Worm (Caenorhabditis elegans) whole organism, L1 larva: Measurements from ENCODE around the gene clec-128.

Experiments
- F16B12.6 ChIP-seq: fragments of 150-350 bp; optimal IDR thresholded peaks from 2 replicates; lab custom pipeline; 2014; ENCODE audit warnings: missing biosample characterization, missing genetic modification characterization
- aha-1 ChIP-seq: fragments of 150-350 bp; optimal IDR thresholded peaks from 2 replicates; lab custom pipeline; 2014; ENCODE audit warnings: missing biosample characterization, missing genetic modification characterization
- aly-2 ChIP-seq: fragments of 150-350 bp; optimal IDR thresholded peaks from 2 replicates; lab custom pipeline; 2014; ENCODE audit warnings: missing biosample characterization, missing genetic modification characterization
- blmp-1 ChIP-seq: fragments of 150-350 bp; optimal IDR thresholded peaks from 2 replicates; lab custom pipeline; 2014; ENCODE audit warnings: missing biosample characterization, missing genetic modification characterization
- ceh-63 ChIP-seq: fragments of 200-800 bp; sonication (Bioruptor generic); optimal IDR thresholded peaks from 2 replicates; lab custom pipeline; 2018; ENCODE audit warnings: mild to moderate bottlenecking, missing genetic modification characterization, missing compliant biosample characterization
- ceh-8 ChIP-seq: fragments of 200-800 bp; sonication (Bioruptor generic); optimal IDR thresholded peaks from 2 replicates; lab custom pipeline; 2018; ENCODE audit warnings: mild to moderate bottlenecking, missing genetic modification characterization, moderate library complexity, missing compliant biosample characterization
- ceh-88 ChIP-seq: fragments of 200-800 bp; sonication (Bioruptor generic); IDR thresholded peaks from 2 replicates; pipeline ENCODE4 v1.3.6; 2022; ENCODE audit warnings: missing genetic modification characterization, missing compliant biosample characterization
- ceh-90 ChIP-seq: sonication (generic microtip); optimal IDR thresholded peaks from 2 replicates; lab custom pipeline; 2016; ENCODE audit warnings: missing genetic modification characterization, missing compliant biosample characterization
- ces-1 ChIP-seq: fragments of 150-350 bp; optimal IDR thresholded peaks from 2 replicates; lab custom pipeline; 2014; ENCODE audit warnings: missing biosample characterization, missing genetic modification reagents, missing genetic modification characterization
- dsc-1 ChIP-seq: sonication (generic microtip); optimal IDR thresholded peaks from 2 replicates; lab custom pipeline; 2016; ENCODE audit warnings: mild to moderate bottlenecking, missing genetic modification characterization, missing compliant biosample characterization
- efl-1 ChIP-seq, 4 experiments: fragments of 150-350 bp; optimal IDR thresholded peaks in 3 of 4; peaks in 1 of 4; 1 replicate in 1 of 4; 2 replicates in 3 of 4; lab custom pipeline; 2014; ENCODE audit warnings: missing biosample characterization in 2 of 4, missing genetic modification characterization in 2 of 4, missing genetic modification reagents in 2 of 4
- ets-5 ChIP-seq: fragments of 200-800 bp; sonication (Bioruptor generic); IDR thresholded peaks from 2 replicates; pipeline ENCODE4 v1.3.6; 2022; ENCODE audit warnings: missing genetic modification characterization, missing compliant biosample characterization
- fkh-4 ChIP-seq: sonication (generic microtip); optimal IDR thresholded peaks from 2 replicates; lab custom pipeline; 2016; ENCODE audit warnings: missing compliant biosample characterization, missing genetic modification characterization, borderline replicate concordance
- fos-1 ChIP-seq: fragments of 150-350 bp; optimal IDR thresholded peaks from 2 replicates; lab custom pipeline; 2014; ENCODE audit warnings: missing biosample characterization, missing genetic modification characterization
- grh-1 ChIP-seq: fragments of 200-800 bp; sonication (Bioruptor generic); IDR thresholded peaks from 2 replicates; pipeline ENCODE4 v1.3.6; 2022; ENCODE audit warnings: missing genetic modification reagents, missing genetic modification characterization, missing compliant biosample characterization
- jun-1 ChIP-seq: fragments of 150-350 bp; optimal IDR thresholded peaks from 2 replicates; lab custom pipeline; 2014; ENCODE audit warnings: missing biosample characterization, missing genetic modification reagents, missing genetic modification characterization
- lin-14 ChIP-seq: fragments of 200-800 bp; sonication (Bioruptor generic); optimal IDR thresholded peaks from 2 replicates; lab custom pipeline; 2018; ENCODE audit warnings: mild to moderate bottlenecking, missing genetic modification characterization, moderate library complexity, missing compliant biosample characterization
- lin-39 ChIP-seq: fragments of 150-350 bp; optimal IDR thresholded peaks from 2 replicates; lab custom pipeline; 2014; ENCODE audit warnings: missing biosample characterization, missing genetic modification reagents, missing genetic modification characterization
- lsy-2 ChIP-seq, 2 experiments: fragments of 150-350 bp; optimal IDR thresholded peaks; 2 replicates each; lab custom pipeline; 2014; ENCODE audit warnings: missing biosample characterization in 2 of 2, missing genetic modification characterization in 2 of 2
- mef-2 ChIP-seq: fragments of 150-350 bp; optimal IDR thresholded peaks from 2 replicates; lab custom pipeline; 2014; ENCODE audit warnings: missing biosample characterization, missing genetic modification characterization
- nhr-11 ChIP-seq: fragments of 150-350 bp; optimal IDR thresholded peaks from 2 replicates; lab custom pipeline; 2014; ENCODE audit warnings: missing biosample characterization, missing genetic modification characterization
- nhr-19 ChIP-seq: fragments of 200-800 bp; sonication (Bioruptor generic); conservative IDR thresholded peaks from 2 replicates; pipeline ENCODE4 v1.3.6; 2022; ENCODE audit warnings: missing genetic modification characterization, missing compliant biosample characterization
- nhr-47 ChIP-seq: sonication (generic microtip); optimal IDR thresholded peaks from 2 replicates; lab custom pipeline; 2016; ENCODE audit warnings: mild to moderate bottlenecking, missing genetic modification characterization, moderate library complexity, missing compliant biosample characterization
- nhr-76 ChIP-seq: sonication (generic microtip); optimal IDR thresholded peaks from 2 replicates; lab custom pipeline; 2017; ENCODE audit warnings: missing biosample characterization, missing genetic modification characterization
- nhr-77 ChIP-seq: fragments of 150-350 bp; optimal IDR thresholded peaks from 2 replicates; lab custom pipeline; 2014; ENCODE audit warnings: missing biosample characterization, missing genetic modification characterization
- nhr-90 ChIP-seq: sonication (generic microtip); optimal IDR thresholded peaks from 2 replicates; lab custom pipeline; 2016; ENCODE audit warnings: mild to moderate bottlenecking, missing genetic modification characterization, missing compliant biosample characterization; ENCODE audit not compliant: poor library complexity
- skn-1 ChIP-seq: fragments of 150-350 bp; optimal IDR thresholded peaks from 2 replicates; lab custom pipeline; 2014; ENCODE audit warnings: missing biosample characterization, missing genetic modification characterization
- snpc-4 ChIP-seq: fragments of 150-350 bp; optimal IDR thresholded peaks from 2 replicates; lab custom pipeline; 2014; ENCODE audit warnings: missing biosample characterization, missing genetic modification characterization
- sox-4 ChIP-seq: sonication (generic microtip); optimal IDR thresholded peaks from 2 replicates; lab custom pipeline; 2016; ENCODE audit warnings: missing genetic modification characterization, missing compliant biosample characterization
- sptf-1 ChIP-seq: fragments of 150-350 bp; optimal IDR thresholded peaks from 2 replicates; lab custom pipeline; 2014; ENCODE audit warnings: missing biosample characterization, missing genetic modification characterization
- swsn-7 ChIP-seq: sonication (generic microtip); optimal IDR thresholded peaks from 2 replicates; lab custom pipeline; 2016; ENCODE audit warnings: missing genetic modification characterization, missing compliant biosample characterization
- tbx-2 ChIP-seq: sonication (generic microtip); optimal IDR thresholded peaks from 2 replicates; lab custom pipeline; 2016; ENCODE audit warnings: missing genetic modification characterization, missing compliant biosample characterization
- tlp-1 ChIP-seq: fragments of 150-350 bp; optimal IDR thresholded peaks from 2 replicates; lab custom pipeline; 2014; ENCODE audit warnings: missing biosample characterization, missing genetic modification characterization
- unc-30 ChIP-seq: sonication (generic microtip); optimal IDR thresholded peaks from 2 replicates; lab custom pipeline; 2017; ENCODE audit warnings: missing biosample characterization, missing genetic modification characterization
- unc-62 ChIP-seq: fragments of 150-350 bp; optimal IDR thresholded peaks from 2 replicates; lab custom pipeline; 2014; ENCODE audit warnings: missing biosample characterization, missing genetic modification reagents, missing genetic modification characterization
- vab-15 ChIP-seq: sonication (generic microtip); optimal IDR thresholded peaks from 2 replicates; lab custom pipeline; 2017; ENCODE audit warnings: missing genotype, mild to moderate bottlenecking, missing genetic modification characterization, missing compliant biosample characterization
- xbp-1 ChIP-seq: sonication (generic microtip); optimal IDR thresholded peaks from 2 replicates; lab custom pipeline; 2016; ENCODE audit warnings: missing genetic modification characterization, missing compliant biosample characterization
- zag-1 ChIP-seq: fragments of 150-350 bp; optimal IDR thresholded peaks from 2 replicates; lab custom pipeline; 2014; ENCODE audit warnings: missing biosample characterization, missing genetic modification characterization
- ztf-11 ChIP-seq, 2 experiments: sonication (generic microtip); optimal IDR thresholded peaks; 2 replicates each; lab custom pipeline; 2016 to 2017; ENCODE audit warnings: missing genetic modification characterization in 2 of 2, missing biosample characterization in 1 of 2, missing compliant biosample characterization in 1 of 2
- ztf-4 ChIP-seq: fragments of 150-350 bp; optimal IDR thresholded peaks from 2 replicates; lab custom pipeline; 2014; ENCODE audit warnings: missing biosample characterization, missing genetic modification characterization

clec-128 gene

DNA sequence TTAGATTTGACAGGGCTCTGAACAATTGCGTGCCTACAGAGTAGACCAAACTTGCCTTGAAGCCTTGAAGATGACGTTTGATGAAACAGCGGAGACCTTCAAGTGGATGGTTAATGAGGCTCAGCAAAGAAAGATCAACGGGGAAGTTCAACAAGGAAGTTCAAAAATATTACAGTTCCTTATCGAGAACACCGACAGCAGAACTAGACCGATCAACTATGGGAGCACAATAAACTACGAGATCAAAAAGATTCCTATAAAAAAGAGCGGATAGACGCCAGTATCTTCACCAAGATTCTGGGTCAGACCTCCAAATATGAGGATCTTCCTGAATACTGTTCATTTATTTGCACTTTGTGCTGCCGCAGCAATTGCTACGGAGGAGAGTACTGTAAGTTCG, 8.9 kb upstream of the clec-128 start, which contains the start of gene clec-134:
Gene clec-134 (plus strand): TSS at position 301 of the 400 bp plus-strand sequence.
- TF ChIP-seq tlp-1 (tag; lab: Kevin White, UChicago) (no peak), lin-39 (tag; lab: Kevin White, UChicago) (no peak), jun-1 (tag; lab: Kevin White, UChicago) (no peak), dsc-1 (no peak), nhr-19 (GFP tag; lab: Robert Waterston, UW) (no peak), ceh-8 (GFP tag; lab: Kevin White, UChicago) (no peak), snpc-4 (tag; lab: Kevin White, UChicago) (no peak), ces-1 (GFP tag; lab: Kevin White, UChicago) (no peak), sox-4 (no peak), swsn-7 (tag; lab: Kevin White, UChicago) (no peak), mef-2 (tag; lab: Kevin White, UChicago) (no peak), ceh-63 (GFP tag; lab: Kevin White, UChicago) (no peak), ztf-11 (tag; optimal IDR thresholded peaks at IDR 0.05; lab: Kevin White, UChicago) (no peak), unc-62 (GFP tag; lab: Kevin White, UChicago) (no peak), unc-30 (tag; lab: Kevin White, UChicago) (no peak), ceh-90 (tag; lab: Kevin White, UChicago) (no peak), ztf-4 (tag; lab: Kevin White, UChicago) (no peak), tbx-2 (tag; lab: Kevin White, UChicago) (no peak), zag-1 (no peak), sptf-1 (no peak)

DNA sequence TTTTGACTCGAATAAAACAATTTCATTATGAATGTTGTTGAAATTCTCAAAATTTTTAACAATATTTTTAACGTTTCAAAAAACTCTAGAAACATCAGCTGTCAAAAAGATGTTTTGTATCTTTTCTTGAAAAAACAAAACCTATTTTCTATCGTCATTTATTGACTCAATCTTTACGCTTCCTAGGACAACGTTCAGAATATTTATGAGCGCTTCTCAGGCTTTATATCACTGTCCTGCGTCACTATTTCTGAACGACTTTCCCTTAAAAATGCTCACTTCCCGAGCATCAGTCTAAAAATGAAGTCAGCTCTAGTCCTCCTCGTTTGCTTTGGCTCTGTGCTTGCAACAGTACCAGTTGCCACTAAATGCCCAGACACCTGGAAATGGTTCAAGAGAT, 7.3 kb upstream of the clec-128 start, which contains the start of gene clec-133:
Gene clec-133 (plus strand): TSS at position 301 of the 400 bp plus-strand sequence.
- no peak for TF ChIP-seq nhr-47 (tag; lab: Kevin White, UChicago)
- no peak for TF ChIP-seq vab-15
- no peak for TF ChIP-seq grh-1
- no peak for TF ChIP-seq ceh-88 (GFP tag; lab: Robert Waterston, UW)
- no peak for TF ChIP-seq fkh-4
- no peak for TF ChIP-seq tlp-1 (tag; lab: Kevin White, UChicago)
- no peak for TF ChIP-seq ztf-11 (tag; optimal IDR thresholded peaks at IDR 0.05; lab: Kevin White, UChicago)
- no peak for TF ChIP-seq nhr-77 (tag; lab: Kevin White, UChicago)
- TF ChIP-seq ceh-90 (tag; lab: Kevin White, UChicago) = no peak
- no peak for TF ChIP-seq tbx-2 (tag; lab: Kevin White, UChicago)
- TF ChIP-seq aha-1 (tag; lab: Kevin White, UChicago) = no peak
- no peak for TF ChIP-seq blmp-1 (tag; lab: Kevin White, UChicago)
- TF ChIP-seq fos-1 (tag; lab: Kevin White, UChicago) = no peak
- no peak for TF ChIP-seq nhr-76 (tag; lab: Kevin White, UChicago)
- no peak for TF ChIP-seq F16B12.6
- TF ChIP-seq ets-5 (GFP tag; lab: Robert Waterston, UW) = no peak
- no peak for TF ChIP-seq skn-1 (tag; lab: Kevin White, UChicago)
- TF ChIP-seq aly-2 (tag; lab: Kevin White, UChicago) = no peak

ce11 chrII:3576742-3577141, 5.9 kb upstream of the clec-128 start, which contains the start of gene clec-132:
TSS of gene clec-132 (plus strand) at chrII:3577042.
- no peak for TF ChIP-seq ceh-63 (GFP tag; lab: Kevin White, UChicago)
- TF ChIP-seq nhr-11 (tag; lab: Kevin White, UChicago) = no peak
- TF ChIP-seq lsy-2 (tag; optimal IDR thresholded peaks at IDR 0.05; lab: Kevin White, UChicago) = no peak
- TF ChIP-seq swsn-7 (tag; lab: Kevin White, UChicago) = no peak
- no peak for TF ChIP-seq efl-1 (optimal IDR thresholded peaks at IDR 0.05; lab: Kevin White, UChicago)
- no peak for TF ChIP-seq efl-1 (GFP tag; optimal IDR thresholded peaks at IDR 0.05 in 1 of 2; lab: Kevin White, UChicago)
- TF ChIP-seq ztf-11 (tag; optimal IDR thresholded peaks at IDR 0.05; lab: Kevin White, UChicago) = no peak
- no peak for TF ChIP-seq lin-14
- TF ChIP-seq skn-1 (tag; lab: Kevin White, UChicago) = no peak
- TF ChIP-seq nhr-90 (tag; lab: Kevin White, UChicago) = no peak
- no peak for TF ChIP-seq xbp-1 (tag; lab: Kevin White, UChicago)
